Worm (Caenorhabditis elegans) whole organism, L4 larva: ENCODE measurements around the gene C36C9.5.
A peak's percentile ranks its signal among the peaks of the same experiment; 100 is the strongest.

Experiments used
- F26F4.8 ChIP-seq: fragments of 200-800 bp; sonication (Bioruptor generic); conservative IDR thresholded peaks from 2 replicates; pipeline ENCODE4 v1.3.6; 2022; ENCODE audit warnings: missing genetic modification characterization, missing compliant biosample characterization
- F37D6.2 ChIP-seq: sonication (generic microtip); optimal IDR thresholded peaks from 2 replicates; lab custom pipeline; 2016; ENCODE audit warnings: mild to moderate bottlenecking, missing genetic modification characterization, missing compliant biosample characterization
- F49E8.2 ChIP-seq: sonication (generic microtip); optimal IDR thresholded peaks from 2 replicates; lab custom pipeline; 2016; ENCODE audit warnings: missing compliant biosample characterization, mild to moderate bottlenecking, missing genetic modification characterization, borderline replicate concordance
- Y105C5A.15 ChIP-seq: fragments of 200-800 bp; sonication (Bioruptor generic); IDR thresholded peaks from 2 replicates; pipeline ENCODE4 v1.3.6; 2022; ENCODE audit warnings: missing genetic modification characterization, missing compliant biosample characterization
- ZK337.2 ChIP-seq: fragments of 200-800 bp; sonication (Bioruptor generic); IDR thresholded peaks from 2 replicates; pipeline ENCODE4 v1.3.6; 2022; ENCODE audit warnings: missing genetic modification reagents, missing genetic modification characterization, missing compliant biosample characterization
- arid-1 ChIP-seq: fragments of 200-800 bp; sonication (Bioruptor generic); conservative IDR thresholded peaks from 2 replicates; pipeline ENCODE4 v1.3.6; 2022; ENCODE audit warnings: missing genetic modification reagents, missing genetic modification characterization, missing compliant biosample characterization
- attf-4 ChIP-seq: sonication (generic microtip); optimal IDR thresholded peaks from 3 replicates; lab custom pipeline; 2017; ENCODE audit warnings: missing biosample characterization, missing genetic modification characterization
- daf-16 ChIP-seq, 3 experiments: sonication (generic microtip); optimal IDR thresholded peaks; 2 replicates each; lab custom pipeline; 2016 to 2017; ENCODE audit warnings: missing genetic modification characterization in 3 of 3, missing genetic modification reagents in 3 of 3, mild to moderate bottlenecking in 2 of 3, missing compliant biosample characterization in 2 of 3, missing biosample characterization in 1 of 3, moderate library complexity in 1 of 3
- duxl-1 ChIP-seq: sonication (generic microtip); optimal IDR thresholded peaks from 2 replicates; lab custom pipeline; 2016; ENCODE audit warnings: mild to moderate bottlenecking, missing genetic modification characterization, moderate library complexity, missing compliant biosample characterization; ENCODE audit not compliant: poor library complexity
- dve-1 ChIP-seq: sonication (generic microtip); optimal IDR thresholded peaks from 2 replicates; lab custom pipeline; 2017; ENCODE audit warnings: antibody characterized with exemption, mild to moderate bottlenecking, missing genetic modification characterization, missing compliant biosample characterization; ENCODE audit not compliant: insufficient read depth
- egl-27 ChIP-seq: sonication (generic microtip); optimal IDR thresholded peaks from 3 replicates; lab custom pipeline; 2017; ENCODE audit warnings: missing biosample characterization, missing genetic modification reagents, missing genetic modification characterization
- egl-43 ChIP-seq: fragments of 200-800 bp; sonication (Bioruptor generic); IDR thresholded peaks from 2 replicates; pipeline ENCODE4 v1.3.6; 2022; ENCODE audit warnings: missing genetic modification reagents, missing genetic modification characterization, missing compliant biosample characterization
- fkh-10 ChIP-seq: fragments of 150-350 bp; optimal IDR thresholded peaks from 2 replicates; lab custom pipeline; 2014; ENCODE audit warnings: missing biosample characterization, missing genetic modification reagents, missing genetic modification characterization
- hlh-30 ChIP-seq: sonication (generic microtip); optimal IDR thresholded peaks from 2 replicates; lab custom pipeline; 2017; ENCODE audit warnings: antibody characterized with exemption, mild to moderate bottlenecking, missing genetic modification characterization, missing compliant biosample characterization; ENCODE audit not compliant: insufficient read depth
- lin-1 ChIP-seq: fragments of 200-800 bp; sonication (Bioruptor generic); IDR thresholded peaks from 2 replicates; pipeline ENCODE4 v1.3.6; 2022; ENCODE audit warnings: missing genetic modification reagents, missing genetic modification characterization, missing compliant biosample characterization
- lin-15B ChIP-seq: fragments of 150-350 bp; sonication (generic microtip); optimal IDR thresholded peaks from 3 replicates; lab custom pipeline; 2014; ENCODE audit warnings: missing biosample characterization, missing genetic modification characterization
- lin-29 ChIP-seq: fragments of 200-800 bp; sonication (Bioruptor generic); IDR thresholded peaks from 2 replicates; pipeline ENCODE4 v1.3.6; 2022; ENCODE audit warnings: missing genetic modification reagents, missing genetic modification characterization, missing compliant biosample characterization
- lin-38 ChIP-seq: fragments of 200-800 bp; sonication (Bioruptor generic); IDR thresholded peaks from 2 replicates; pipeline ENCODE4 v1.3.6; 2022; ENCODE audit warnings: missing genetic modification reagents, missing genetic modification characterization, missing compliant biosample characterization
- lin-39 ChIP-seq: fragments of 150-350 bp; optimal IDR thresholded peaks from 2 replicates; lab custom pipeline; 2014; ENCODE audit warnings: missing biosample characterization, missing genetic modification reagents, missing genetic modification characterization
- madf-5 ChIP-seq, 2 experiments: fragments of 200-800 bp; sonication (Bioruptor generic); IDR thresholded peaks; 2 replicates each; pipeline ENCODE4 v1.3.6; 2022; ENCODE audit warnings: missing compliant biosample characterization in 2 of 2, missing genetic modification characterization in 2 of 2
- mdl-1 ChIP-seq, 2 experiments: fragments of 150-350 bp in 1 of 2; sonication (generic microtip) in 1 of 2; optimal IDR thresholded peaks; 2 replicates each; lab custom pipeline; 2014 to 2017; ENCODE audit warnings: missing biosample characterization in 2 of 2, missing genetic modification characterization in 2 of 2
- mxl-2 ChIP-seq: fragments of 200-800 bp; sonication (Bioruptor generic); conservative IDR thresholded peaks from 2 replicates; pipeline ENCODE4 v1.3.6; 2022; ENCODE audit warnings: missing genetic modification reagents, missing genetic modification characterization, missing compliant biosample characterization
- nhr-10 ChIP-seq: fragments of 150-350 bp; optimal IDR thresholded peaks from 2 replicates; lab custom pipeline; 2014; ENCODE audit warnings: missing biosample characterization, missing genetic modification characterization
- nhr-42 ChIP-seq: fragments of 200-800 bp; sonication (Bioruptor generic); IDR thresholded peaks from 2 replicates; pipeline ENCODE4 v1.3.6; 2022; ENCODE audit warnings: missing genetic modification characterization, missing compliant biosample characterization
- pha-4 ChIP-seq, 2 experiments: fragments of 150-350 bp in 1 of 2; fragments of 200-800 bp in 1 of 2; sonication (Bioruptor generic) in 1 of 2; IDR thresholded peaks in 1 of 2; optimal IDR thresholded peaks in 1 of 2; 2 replicates each; pipeline versions ENCODE4 v1.3.6 to Lab custom; 2014 to 2022; ENCODE audit warnings: missing genetic modification characterization in 2 of 2, missing genetic modification reagents in 2 of 2, missing biosample characterization in 1 of 2, missing compliant biosample characterization in 1 of 2
- php-3 ChIP-seq: fragments of 200-800 bp; sonication (Bioruptor generic); IDR thresholded peaks from 2 replicates; pipeline ENCODE4 v1.3.6; 2022; ENCODE audit warnings: missing genetic modification reagents, missing genetic modification characterization, missing compliant biosample characterization
- pqm-1 ChIP-seq: sonication (generic microtip); optimal IDR thresholded peaks from 2 replicates; lab custom pipeline; 2017; ENCODE audit warnings: missing biosample characterization, missing genetic modification characterization
- rbr-2 ChIP-seq: sonication (generic microtip); optimal IDR thresholded peaks from 2 replicates; lab custom pipeline; 2016; ENCODE audit warnings: missing genotype, missing genetic modification characterization, missing compliant biosample characterization
- saeg-2 ChIP-seq: fragments of 200-800 bp; sonication (Bioruptor generic); IDR thresholded peaks from 2 replicates; pipeline ENCODE4 v1.3.6; 2022; ENCODE audit warnings: missing genetic modification reagents, missing genetic modification characterization, missing compliant biosample characterization
- sdz-12 ChIP-seq: fragments of 200-800 bp; sonication (Bioruptor generic); optimal IDR thresholded peaks from 2 replicates; lab custom pipeline; 2018; ENCODE audit warnings: mild to moderate bottlenecking, missing genetic modification characterization, missing compliant biosample characterization
- set-16 ChIP-seq: fragments of 200-800 bp; sonication (Bioruptor generic); IDR thresholded peaks from 2 replicates; pipeline ENCODE4 v1.3.6; 2022; ENCODE audit warnings: missing genetic modification reagents, missing genetic modification characterization, missing compliant biosample characterization
- skn-1 ChIP-seq: fragments of 150-350 bp; optimal IDR thresholded peaks from 2 replicates; lab custom pipeline; 2014; ENCODE audit warnings: missing biosample characterization, missing genetic modification characterization
- spr-1 ChIP-seq: sonication (generic microtip); optimal IDR thresholded peaks from 2 replicates; lab custom pipeline; 2016; ENCODE audit warnings: mild to moderate bottlenecking, missing genetic modification characterization, missing compliant biosample characterization
- vab-7 ChIP-seq: fragments of 200-800 bp; sonication (Bioruptor generic); IDR thresholded peaks from 2 replicates; pipeline ENCODE4 v1.3.6; 2022; ENCODE audit warnings: missing genetic modification reagents, missing genetic modification characterization, missing compliant biosample characterization
- zag-1 ChIP-seq: fragments of 150-350 bp; optimal IDR thresholded peaks from 2 replicates; lab custom pipeline; 2014; ENCODE audit warnings: missing biosample characterization, missing genetic modification characterization
- zip-2 ChIP-seq: fragments of 150-350 bp; optimal IDR thresholded peaks from 2 replicates; lab custom pipeline; 2014; ENCODE audit warnings: missing biosample characterization, missing genetic modification characterization
- ztf-11 ChIP-seq: fragments of 150-350 bp; optimal IDR thresholded peaks from 2 replicates; lab custom pipeline; 2014; ENCODE audit warnings: missing biosample characterization, missing genetic modification characterization

The C36C9.5 gene

ce11 chrX:1729558-1729957 is 25.8 kb upstream of the C36C9.5 start, which contains the start of gene dgn-3:
Gene dgn-3 (plus strand): TSS chrX:1729858.
- no peak for TF ChIP-seq php-3 (GFP tag; lab: Robert Waterston, UW)
- TF ChIP-seq set-16 (GFP tag; lab: Robert Waterston, UW): peak; percentile 44; the same call in 1 of the 2 replicates
- no peak for TF ChIP-seq lin-38 (GFP tag; lab: Robert Waterston, UW)
- TF ChIP-seq mxl-2 (GFP tag; lab: Robert Waterston, UW): no peak
- TF ChIP-seq mdl-1 (tag; optimal IDR thresholded peaks at IDR 0.05; lab: Kevin White, UChicago): no peak
- TF ChIP-seq lin-15B (tag; lab: Kevin White, UChicago): no peak
- no peak for TF ChIP-seq nhr-42 (GFP tag; lab: Robert Waterston, UW)

DNA sequence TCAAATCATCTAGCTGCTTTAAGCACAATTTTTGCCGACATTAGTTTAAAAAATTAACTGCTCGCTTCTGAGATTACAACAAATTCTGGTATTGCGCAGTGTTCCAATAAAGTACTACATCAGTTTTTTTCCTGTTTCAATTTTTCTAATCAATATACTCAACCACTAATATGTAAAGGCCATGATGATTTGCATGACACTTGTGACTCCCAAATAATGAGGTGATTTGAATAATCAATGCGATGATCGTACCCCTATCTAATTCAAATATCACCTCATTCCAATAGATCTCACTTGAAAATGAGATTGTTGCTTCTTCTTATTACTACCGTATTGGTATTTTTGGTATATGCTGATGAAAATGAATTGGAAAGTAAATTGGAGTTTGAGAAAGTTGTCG is 23.3 kb upstream of the C36C9.5 start, which contains the start of gene F07G6.2:
Gene F07G6.2 (plus strand): TSS at position 301 of the 400 bp plus-strand sequence.
- TF ChIP-seq dve-1 (no peak), nhr-10 (tag; lab: Kevin White, UChicago) (no peak), Y105C5A.15 (GFP tag; lab: Robert Waterston, UW) (no peak), fkh-10 (no peak), F26F4.8 (no peak), vab-7 (no peak), zag-1 (tag; lab: Kevin White, UChicago) (no peak), pha-4 (GFP tag; IDR thresholded peaks at IDR 0.05; lab: Robert Waterston, UW) (no peak), pha-4 (tag; optimal IDR thresholded peaks at IDR 0.05; lab: Kevin White, UChicago) (no peak), spr-1 (tag; lab: Kevin White, UChicago) (no peak), madf-5 (GFP tag; IDR thresholded peaks at IDR 0.05; lab: Robert Waterston, UW) (no peak)

ce11 chrX:1720359-1720758 is 16.6 kb upstream of the C36C9.5 start, which contains the start of gene F07G6.8:
Gene F07G6.8 (minus strand): TSS chrX:1720459.
- TF ChIP-seq ZK337.2 (GFP tag; lab: Robert Waterston, UW) (no peak), rbr-2 (tag; lab: Kevin White, UChicago) (no peak), egl-43 (no peak), sdz-12 (GFP tag; lab: Kevin White, UChicago) (no peak), nhr-10 (tag; lab: Kevin White, UChicago) (no peak), zip-2 (tag; lab: Kevin White, UChicago) (no peak), lin-1 (GFP tag; lab: Robert Waterston, UW) (no peak), mxl-2 (GFP tag; lab: Robert Waterston, UW) (no peak), skn-1 (no peak), ztf-11 (tag; lab: Kevin White, UChicago) (no peak), arid-1 (GFP tag; lab: Robert Waterston, UW) (no peak), daf-16 (GFP tag; optimal IDR thresholded peaks at IDR 0.05; lab: Kevin White, UChicago) (no peak), daf-16 (tag; optimal IDR thresholded peaks at IDR 0.05; lab: Kevin White, UChicago) (no peak), saeg-2 (GFP tag; lab: Robert Waterston, UW) (no peak), lin-29 (GFP tag; lab: Robert Waterston, UW) (no peak), hlh-30 (tag; lab: Kevin White, UChicago) (no peak), attf-4 (no peak), lin-39 (tag; lab: Kevin White, UChicago) (no peak)

- no peak for TF ChIP-seq ztf-11 (tag; lab: Kevin White, UChicago)
- TF ChIP-seq F49E8.2: no peak
- no peak for TF ChIP-seq egl-27 (tag; lab: Kevin White, UChicago)
- peak; percentile 17 for TF ChIP-seq pqm-1 (tag; lab: Kevin White, UChicago)
- no peak for TF ChIP-seq fkh-10
- TF ChIP-seq mxl-2 (GFP tag; lab: Robert Waterston, UW): no peak
- no peak for TF ChIP-seq mdl-1 (tag; optimal IDR thresholded peaks at IDR 0.05; lab: Kevin White, UChicago)
- no peak for TF ChIP-seq dve-1
- TF ChIP-seq duxl-1: no peak
- TF ChIP-seq daf-16 (GFP tag; optimal IDR thresholded peaks at IDR 0.05; lab: Kevin White, UChicago): no peak
- peak; percentile 25 for TF ChIP-seq daf-16 (tag; optimal IDR thresholded peaks at IDR 0.05; lab: Kevin White, UChicago)
- no peak for TF ChIP-seq F37D6.2 (tag; lab: Kevin White, UChicago)
- no peak for TF ChIP-seq hlh-30 (tag; lab: Kevin White, UChicago)
- TF ChIP-seq lin-1 (GFP tag; lab: Robert Waterston, UW): no peak
These were observed 14.7 kb upstream of the C36C9.5 start, which contains the start of gene fbxa-53 for ce11 chrX:1718479-1718878. Gene fbxa-53 (minus strand): TSS chrX:1718579.
